Fruit fly (Drosophila melanogaster) whole organism, embryonic: ENCODE data around the gene COX6B.

Source experiments
- Abd-B ChIP-seq: fragments of 200-800 bp; sonication (Bioruptor generic); optimal IDR thresholded peaks from 2 replicates; lab custom pipeline; 2018; ENCODE audit warnings: missing biosample characterization, mild to moderate bottlenecking, missing genetic modification characterization, moderate library complexity
- Asciz ChIP-seq: fragments of 200-800 bp; sonication (Bioruptor generic); optimal IDR thresholded peaks from 2 replicates; lab custom pipeline; 2017; ENCODE audit warnings: missing biosample characterization, mild to moderate bottlenecking, missing genetic modification characterization, missing genetic modification reagents
- Bgb ChIP-seq: fragments of 200-800 bp; sonication (Bioruptor generic); IDR thresholded peaks from 2 replicates; pipeline ENCODE4 v1.3.6; 2022; ENCODE audit warnings: missing biosample characterization, missing genetic modification characterization; ENCODE audit not compliant: partially characterized antibody
- CG10543 ChIP-seq: fragments of 200-800 bp; sonication (Bioruptor generic); optimal IDR thresholded peaks from 3 replicates; lab custom pipeline; 2017; ENCODE audit warnings: missing biosample characterization, mild to moderate bottlenecking, missing genetic modification characterization, moderate library complexity
- CG12155 ChIP-seq: fragments of 200-800 bp; sonication (Bioruptor generic); optimal IDR thresholded peaks from 3 replicates; lab custom pipeline; 2016; ENCODE audit warnings: missing biosample characterization, missing genetic modification characterization
- CG12942 ChIP-seq: fragments of 200-800 bp; sonication (Bioruptor generic); optimal IDR thresholded peaks from 3 replicates; lab custom pipeline; 2016; ENCODE audit warnings: missing biosample characterization, missing genetic modification characterization
- CG14014 ChIP-seq: fragments of 200-800 bp; sonication (Bioruptor generic); IDR thresholded peaks from 2 replicates; pipeline ENCODE4 v1.3.6; 2022; ENCODE audit warnings: missing biosample characterization, missing genetic modification characterization
- CG14710 ChIP-seq: fragments of 200-800 bp; sonication (Bioruptor generic); optimal IDR thresholded peaks from 3 replicates; lab custom pipeline; 2019; ENCODE audit warnings: missing biosample characterization, mild to moderate bottlenecking, missing genetic modification characterization, moderate library complexity
- CG15269 ChIP-seq: fragments of 200-800 bp; sonication (Bioruptor generic); optimal IDR thresholded peaks from 2 replicates; lab custom pipeline; 2018; ENCODE audit warnings: missing biosample characterization, mild to moderate bottlenecking, missing genetic modification characterization, moderate library complexity
- CG17186 ChIP-seq: fragments of 200-800 bp; sonication (Bioruptor generic); optimal IDR thresholded peaks from 3 replicates; lab custom pipeline; 2017; ENCODE audit warnings: missing biosample characterization, missing genetic modification reagents, missing genetic modification characterization
- CG18599 ChIP-seq: fragments of 200-800 bp; sonication (Bioruptor generic); optimal IDR thresholded peaks from 3 replicates; lab custom pipeline; 2017; ENCODE audit warnings: missing biosample characterization, missing genetic modification characterization, mild to moderate bottlenecking, moderate library complexity, missing genetic modification reagents
- CG2889 ChIP-seq: fragments of 200-800 bp; sonication (Bioruptor generic); IDR thresholded peaks from 3 replicates; pipeline ENCODE4 v1.3.6; 2022; ENCODE audit warnings: missing biosample characterization, missing genetic modification characterization
- CG4820 ChIP-seq: fragments of 200-800 bp; sonication (Bioruptor generic); optimal IDR thresholded peaks from 3 replicates; lab custom pipeline; 2016; ENCODE audit warnings: missing biosample characterization, missing genetic modification characterization
- CG6765 ChIP-seq: fragments of 200-800 bp; sonication (Bioruptor generic); optimal IDR thresholded peaks from 3 replicates; lab custom pipeline; 2017; ENCODE audit warnings: missing biosample characterization, mild to moderate bottlenecking, missing genetic modification characterization
- CG7928 ChIP-seq: fragments of 200-800 bp; sonication (Bioruptor generic); optimal IDR thresholded peaks from 2 replicates; lab custom pipeline; 2017; ENCODE audit warnings: missing biosample characterization, mild to moderate bottlenecking, missing genetic modification characterization
- CG8089 ChIP-seq: fragments of 200-800 bp; sonication (Bioruptor generic); optimal IDR thresholded peaks from 3 replicates; lab custom pipeline; 2016; ENCODE audit warnings: missing biosample characterization, missing genetic modification characterization
- CHES-1-like ChIP-seq: fragments of 200-800 bp; sonication (Bioruptor generic); optimal IDR thresholded peaks from 2 replicates; lab custom pipeline; 2016; ENCODE audit warnings: missing biosample characterization, missing genetic modification characterization
- D19B ChIP-seq: fragments of 200-800 bp; sonication (Bioruptor generic); optimal IDR thresholded peaks from 2 replicates; lab custom pipeline; 2017; ENCODE audit warnings: missing biosample characterization, mild to moderate bottlenecking, missing genetic modification characterization
- Dll ChIP-seq: fragments of 200-800 bp; sonication (Bioruptor generic); IDR thresholded peaks from 4 replicates; pipeline ENCODE4 v1.3.6; 2022; ENCODE audit warnings: missing biosample characterization, missing genetic modification characterization; ENCODE audit not compliant: partially characterized antibody
- Gsc ChIP-seq: fragments of 200-800 bp; sonication (Bioruptor generic); IDR thresholded peaks from 2 replicates; pipeline ENCODE4 v1.3.6; 2022; ENCODE audit warnings: missing biosample characterization, missing genetic modification characterization
- Hey ChIP-seq: fragments of 200-800 bp; sonication (Bioruptor generic); optimal IDR thresholded peaks from 3 replicates; lab custom pipeline; 2018; ENCODE audit warnings: missing biosample characterization, mild to moderate bottlenecking, missing genetic modification characterization
- Hr3 ChIP-seq: fragments of 200-800 bp; sonication (Bioruptor generic); optimal IDR thresholded peaks from 3 replicates; lab custom pipeline; 2016; ENCODE audit warnings: missing biosample characterization, missing genetic modification characterization
- MTF-1 ChIP-seq: fragments of 200-800 bp; sonication (Bioruptor generic); optimal IDR thresholded peaks from 2 replicates; lab custom pipeline; 2018; ENCODE audit warnings: missing biosample characterization, mild to moderate bottlenecking, missing genetic modification characterization, borderline replicate concordance
- Neu2 ChIP-seq: fragments of 200-800 bp; sonication (Bioruptor generic); optimal IDR thresholded peaks from 3 replicates; lab custom pipeline; 2016; ENCODE audit warnings: missing biosample characterization, missing genetic modification characterization, borderline replicate concordance
- Pdp1 ChIP-seq, 2 experiments: fragments of 200-800 bp; sonication (Bioruptor generic); optimal IDR thresholded peaks; 3 replicates each; lab custom pipeline; 2016; ENCODE audit warnings: missing biosample characterization in 2 of 2, missing genetic modification characterization in 2 of 2, mild to moderate bottlenecking in 1 of 2, moderate library complexity in 1 of 2
- Ravus ChIP-seq: fragments of 200-800 bp; sonication (Bioruptor generic); IDR thresholded peaks from 2 replicates; pipeline ENCODE4 v1.3.6; 2022; ENCODE audit warnings: missing biosample characterization, missing genetic modification characterization
- Sox100B ChIP-seq: fragments of 200-800 bp; sonication (Bioruptor generic); optimal IDR thresholded peaks from 3 replicates; lab custom pipeline; 2018; ENCODE audit warnings: missing biosample characterization, mild to moderate bottlenecking, missing genetic modification characterization
- Sry-β ChIP-seq: fragments of 200-800 bp; sonication (Bioruptor generic); optimal IDR thresholded peaks from 2 replicates; lab custom pipeline; 2018; ENCODE audit warnings: missing biosample characterization, mild to moderate bottlenecking, missing genetic modification characterization, moderate library complexity
- Taf1 ChIP-seq: fragments of 200-800 bp; sonication (Bioruptor generic); IDR thresholded peaks from 2 replicates; pipeline ENCODE4 v1.3.6; 2022; ENCODE audit warnings: missing biosample characterization, missing genetic modification characterization
- ato ChIP-seq: fragments of 200-800 bp; sonication (Bioruptor generic); IDR thresholded peaks from 2 replicates; pipeline ENCODE4 v1.3.6; 2022; ENCODE audit warnings: missing biosample characterization, missing genetic modification characterization; ENCODE audit not compliant: partially characterized antibody
- az2 ChIP-seq: fragments of 200-800 bp; sonication (Bioruptor generic); optimal IDR thresholded peaks from 3 replicates; lab custom pipeline; 2016; ENCODE audit warnings: missing biosample characterization, missing genetic modification characterization
- bcd ChIP-seq: fragments of 200-800 bp; sonication (Bioruptor generic); optimal IDR thresholded peaks from 2 replicates; lab custom pipeline; 2017; ENCODE audit warnings: missing biosample characterization, mild to moderate bottlenecking, missing genetic modification characterization
- cg ChIP-seq: fragments of 200-800 bp; sonication (Bioruptor generic); optimal IDR thresholded peaks from 3 replicates; lab custom pipeline; 2019; ENCODE audit warnings: missing biosample characterization, mild to moderate bottlenecking, missing genetic modification characterization, moderate library complexity
- chn ChIP-seq: fragments of 200-800 bp; sonication (Bioruptor generic); optimal IDR thresholded peaks from 2 replicates; lab custom pipeline; 2016; ENCODE audit warnings: missing biosample characterization, missing genetic modification characterization
- ci ChIP-seq: fragments of 200-800 bp; sonication (Bioruptor generic); IDR thresholded peaks from 3 replicates; pipeline ENCODE4 v1.3.6; 2022; ENCODE audit warnings: missing biosample characterization, missing genetic modification characterization
- crc ChIP-seq: fragments of 200-800 bp; sonication (Bioruptor generic); optimal IDR thresholded peaks from 2 replicates; lab custom pipeline; 2016; ENCODE audit warnings: missing biosample characterization, missing genetic modification characterization
- eve ChIP-seq, 2 experiments: fragments of >200 bp; optimal IDR thresholded peaks; 2 replicates each; lab custom pipeline; 2017; ENCODE audit warnings: missing biosample characterization in 2 of 2, missing genetic modification characterization in 2 of 2
- ftz-f1 ChIP-seq: fragments of 200-800 bp; sonication (Bioruptor generic); optimal IDR thresholded peaks from 2 replicates; lab custom pipeline; 2016; ENCODE audit warnings: missing biosample characterization, missing genetic modification characterization
- gcm ChIP-seq: fragments of 200-800 bp; sonication (Bioruptor generic); optimal IDR thresholded peaks from 2 replicates; lab custom pipeline; 2019; ENCODE audit warnings: missing biosample characterization, mild to moderate bottlenecking, missing genetic modification characterization, moderate library complexity
- h ChIP-seq: fragments of >200 bp; optimal IDR thresholded peaks from 2 replicates; lab custom pipeline; 2017
- hkb ChIP-seq, 2 experiments: fragments of 200-800 bp in 1 of 2; fragments of >200 bp in 1 of 2; sonication (Bioruptor generic) in 1 of 2; IDR thresholded peaks in 1 of 2; optimal IDR thresholded peaks in 1 of 2; 2 replicates each; pipeline versions ENCODE4 v1.3.6 to Lab custom; 2017 to 2022; ENCODE audit warnings: missing biosample characterization in 1 of 2, missing genetic modification characterization in 1 of 2
- jumu ChIP-seq: fragments of 200-800 bp; sonication (Bioruptor generic); optimal IDR thresholded peaks from 3 replicates; lab custom pipeline; 2016; ENCODE audit warnings: missing biosample characterization, missing genetic modification characterization
- lola ChIP-seq, 3 experiments: fragments of >200 bp in 2 of 3; fragments of 200-800 bp in 1 of 3; sonication (Bioruptor generic) in 1 of 3; optimal IDR thresholded peaks; 2 replicates each; lab custom pipeline; 2017 to 2019; ENCODE audit warnings: missing biosample characterization in 3 of 3, missing genetic modification characterization in 3 of 3, mild to moderate bottlenecking in 1 of 3, moderate library complexity in 1 of 3
- pan ChIP-seq, 4 experiments: fragments of >200 bp in 3 of 4; fragments of 200-800 bp in 1 of 4; sonication (Bioruptor generic) in 1 of 4; optimal IDR thresholded peaks in 3 of 4; IDR thresholded peaks in 1 of 4; 2 replicates each; pipeline versions ENCODE4 v1.3.6 to Lab custom; 2017 to 2022; ENCODE audit warnings: missing biosample characterization in 2 of 4, missing genetic modification characterization in 2 of 4, mixed read lengths in 1 of 4
- psq ChIP-seq: fragments of 200-800 bp; sonication (Bioruptor generic); optimal IDR thresholded peaks from 2 replicates; lab custom pipeline; 2017; ENCODE audit warnings: missing biosample characterization, missing genetic modification characterization
- salm ChIP-seq: fragments of 200-800 bp; sonication (Bioruptor generic); optimal IDR thresholded peaks from 2 replicates; lab custom pipeline; 2018; ENCODE audit warnings: missing biosample characterization, mild to moderate bottlenecking, missing genetic modification characterization
- sna ChIP-seq: fragments of 200-800 bp; sonication (Bioruptor generic); IDR thresholded peaks from 2 replicates; pipeline ENCODE4 v1.3.6; 2022; ENCODE audit warnings: missing biosample characterization, missing genetic modification characterization; ENCODE audit not compliant: partially characterized antibody
- sqz ChIP-seq: fragments of 200-800 bp; sonication (Bioruptor generic); optimal IDR thresholded peaks from 3 replicates; lab custom pipeline; 2018; ENCODE audit warnings: missing biosample characterization, mild to moderate bottlenecking, missing genetic modification characterization

COX6B gene

DNA sequence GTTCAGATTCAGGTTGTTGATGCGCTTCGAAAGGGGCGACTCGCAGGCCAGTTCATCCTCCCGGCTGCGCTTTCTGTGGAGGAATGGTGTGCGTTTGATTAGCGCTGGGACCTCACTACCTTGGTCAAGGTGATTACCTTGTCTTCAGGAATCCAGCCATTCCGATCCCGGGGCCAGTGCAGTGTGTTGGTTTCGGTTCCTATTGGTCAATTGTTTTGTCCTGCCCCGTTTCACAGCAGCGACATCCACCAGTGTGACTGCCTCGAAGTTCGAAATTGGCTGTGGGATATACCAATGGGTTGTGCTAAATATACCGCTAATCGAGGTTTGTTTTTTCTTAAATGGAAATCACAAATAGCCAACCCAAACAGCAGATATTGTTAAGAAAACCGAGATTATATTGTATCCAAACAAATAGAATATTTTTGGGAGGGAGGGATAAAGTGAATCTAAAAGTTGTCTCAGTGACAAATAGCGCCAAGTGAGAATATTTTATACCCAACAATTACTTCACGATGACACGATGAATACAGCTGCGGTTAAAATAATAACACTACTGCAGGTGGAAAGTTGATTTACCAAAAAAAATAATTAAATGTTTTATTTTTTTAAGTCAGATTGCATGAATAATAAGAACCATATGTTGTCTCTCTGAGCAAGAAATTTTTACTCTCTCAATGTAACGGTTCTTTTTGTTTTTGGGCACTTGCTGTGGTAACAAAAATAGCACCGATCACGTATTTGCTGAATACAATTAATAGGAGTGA is 49.2 kb downstream of the COX6B start, which contains the start of gene CG14229 (continued):
- TF ChIP-seq Abd-B (GFP tag; lab: Kevin White, UChicago): no peak
- TF ChIP-seq ftz-f1 (GFP tag; lab: Kevin White, UChicago): no peak
- TF ChIP-seq crc (GFP tag; lab: Kevin White, UChicago): no peak
- no peak for TF ChIP-seq CG10543 (GFP tag; lab: Kevin White, UChicago)
- TF ChIP-seq psq (GFP tag; lab: Kevin White, UChicago): no peak
- TF ChIP-seq CG2889 (GFP tag; lab: Robert Waterston, UW): no peak
- no peak for TF ChIP-seq MTF-1
- no peak for TF ChIP-seq pan (optimal IDR thresholded peaks at IDR 0.05; lab: Kevin White, UChicago)
- TF ChIP-seq pan (GFP tag; optimal IDR thresholded peaks at IDR 0.05 in 1 of 2, IDR thresholded peaks at IDR 0.05 in 1 of 2): peak in 1 of 2 experiments; percentile 50
- no peak for TF ChIP-seq lola (GFP tag; optimal IDR thresholded peaks at IDR 0.05; lab: Kevin White, UChicago)
- TF ChIP-seq sqz (GFP tag; lab: Kevin White, UChicago): no peak
- no peak for TF ChIP-seq Sox100B
- TF ChIP-seq bcd (GFP tag; lab: Kevin White, UChicago): no peak
- TF ChIP-seq CG8089 (GFP tag; lab: Kevin White, UChicago): no peak
- no peak for TF ChIP-seq Hr3 (GFP tag; lab: Kevin White, UChicago)
- TF ChIP-seq CHES-1-like (GFP tag; lab: Kevin White, UChicago): no peak
- TF ChIP-seq CG4820 (GFP tag; lab: Kevin White, UChicago): no peak
- no peak for TF ChIP-seq ci
- TF ChIP-seq Neu2 (GFP tag; lab: Kevin White, UChicago): no peak
- no peak for TF ChIP-seq CG7928
- TF ChIP-seq Pdp1 (GFP tag; optimal IDR thresholded peaks at IDR 0.05; lab: Kevin White, UChicago): no peak
- TF ChIP-seq Gsc (GFP tag; lab: Robert Waterston, UW): no peak
- no peak for TF ChIP-seq CG14014
- TF ChIP-seq az2 (GFP tag; lab: Kevin White, UChicago): no peak
- TF ChIP-seq chn (GFP tag; lab: Kevin White, UChicago): no peak
- TF ChIP-seq CG14710 (tag; lab: Kevin White, UChicago): peak; percentile 23
- TF ChIP-seq cg (GFP tag; lab: Kevin White, UChicago): no peak
- TF ChIP-seq Hey (tag; lab: Kevin White, UChicago): no peak
- no peak for TF ChIP-seq D19B (GFP tag; lab: Kevin White, UChicago)
- TF ChIP-seq gcm (GFP tag; lab: Kevin White, UChicago): no peak
- 0 out of 4 replicates have a peak, but pooled peaks have one; percentile 23 for TF ChIP-seq Dll
- TF ChIP-seq CG6765 (GFP tag; lab: Kevin White, UChicago): no peak
- TF ChIP-seq Sry-β (GFP tag; lab: Kevin White, UChicago): no peak
- no peak for TF ChIP-seq h (lab: Kevin White, UChicago)
- no peak for TF ChIP-seq CG18599 (GFP tag; lab: Kevin White, UChicago)
- peak; percentile 2 for TF ChIP-seq CG15269 (tag; lab: Kevin White, UChicago)
- TF ChIP-seq jumu (GFP tag; lab: Kevin White, UChicago): no peak
- TF ChIP-seq Taf1 (GFP tag; lab: Robert Waterston, UW): no peak
- no peak for TF ChIP-seq sna
- TF ChIP-seq CG12942 (GFP tag; lab: Kevin White, UChicago): no peak
- no peak for TF ChIP-seq hkb (optimal IDR thresholded peaks at IDR 0.05; lab: Kevin White, UChicago)
- 0 out of 2 replicates have a peak, but pooled peaks have one; percentile 26 for TF ChIP-seq hkb (GFP tag; IDR thresholded peaks at IDR 0.05; lab: Robert Waterston, UW)
- no peak for TF ChIP-seq Asciz (GFP tag; lab: Kevin White, UChicago)
- no peak for TF ChIP-seq CG17186 (GFP tag; lab: Kevin White, UChicago)
- no peak for TF ChIP-seq Ravus (GFP tag; lab: Robert Waterston, UW)
- no peak for TF ChIP-seq salm (tag; lab: Kevin White, UChicago)
- TF ChIP-seq eve (GFP tag; optimal IDR thresholded peaks at IDR 0.05; lab: Kevin White, UChicago): no peak
- TF ChIP-seq ato (GFP tag; lab: Robert Waterston, UW): no peak
- no peak for TF ChIP-seq CG12155 (GFP tag; lab: Kevin White, UChicago)
- no peak for TF ChIP-seq Bgb (GFP tag; lab: Robert Waterston, UW)
